Worm (Caenorhabditis elegans) whole organism, L2 larva: ENCODE results near the gene mvb-12.

Experiments used
- ZK546.5 ChIP-seq: sonication (generic microtip); optimal IDR thresholded peaks from 2 replicates; lab custom pipeline; 2017; ENCODE audit warnings: missing biosample characterization, missing genetic modification characterization
- ceh-82 ChIP-seq: fragments of 150-350 bp; optimal IDR thresholded peaks from 2 replicates; lab custom pipeline; 2014; ENCODE audit warnings: missing biosample characterization, missing genetic modification characterization
- egl-27 ChIP-seq: sonication (generic microtip); optimal IDR thresholded peaks from 3 replicates; lab custom pipeline; 2017; ENCODE audit warnings: missing biosample characterization, missing genetic modification reagents, missing genetic modification characterization
- fos-1 ChIP-seq: fragments of 150-350 bp; optimal IDR thresholded peaks from 2 replicates; lab custom pipeline; 2014; ENCODE audit warnings: missing biosample characterization, missing genetic modification characterization
- mdl-1 ChIP-seq, 2 experiments: fragments of 150-350 bp in 1 of 2; sonication (generic microtip) in 1 of 2; optimal IDR thresholded peaks; 2 replicates each; lab custom pipeline; 2017; ENCODE audit warnings: missing biosample characterization in 2 of 2, missing genetic modification characterization in 2 of 2
- nhr-12 ChIP-seq: fragments of 150-350 bp; optimal IDR thresholded peaks from 2 replicates; lab custom pipeline; 2014; ENCODE audit warnings: missing biosample characterization, missing genetic modification characterization
- nhr-237 ChIP-seq: fragments of 150-350 bp; optimal IDR thresholded peaks from 2 replicates; lab custom pipeline; 2014; ENCODE audit warnings: missing biosample characterization, missing genetic modification characterization
- nhr-25 ChIP-seq: fragments of 150-350 bp; sonication (generic microtip); optimal IDR thresholded peaks from 3 replicates; lab custom pipeline; 2014; ENCODE audit warnings: missing biosample characterization, missing genetic modification characterization
- unc-62 ChIP-seq: fragments of 150-350 bp; optimal IDR thresholded peaks from 2 replicates; lab custom pipeline; 2014; ENCODE audit warnings: missing biosample characterization, missing genetic modification reagents, missing genetic modification characterization
- ztf-4 ChIP-seq: fragments of 150-350 bp; optimal IDR thresholded peaks from 2 replicates; lab custom pipeline; 2014; ENCODE audit warnings: missing biosample characterization, missing genetic modification characterization

DNA sequence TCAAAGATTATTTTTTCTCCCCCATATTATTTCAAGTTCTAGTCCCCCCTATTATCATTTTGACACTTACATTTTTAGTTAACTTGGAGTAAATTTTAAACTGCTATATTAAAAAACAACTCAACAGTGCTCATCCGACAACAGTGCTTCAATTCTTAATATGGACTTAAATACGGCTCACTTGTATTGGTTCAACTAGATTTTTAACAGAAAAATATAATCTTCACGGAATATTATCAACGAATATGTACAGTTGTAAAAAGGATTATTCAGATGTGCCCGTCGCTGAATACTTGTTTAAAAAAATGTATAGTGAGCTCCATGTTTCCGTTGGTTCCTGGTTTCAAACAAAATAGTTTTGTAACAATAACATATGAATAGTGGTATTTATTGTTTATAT is 30.0 kb upstream of the mvb-12 start:
- TF ChIP-seq fos-1 (tag; lab: Kevin White, UChicago) (no peak), nhr-237 (tag; lab: Kevin White, UChicago) (no peak), ztf-4 (tag; lab: Kevin White, UChicago) (no peak), nhr-25 (no peak), ZK546.5 (tag; lab: Kevin White, UChicago) (no peak), mdl-1 (tag; optimal IDR thresholded peaks at IDR 0.05; lab: Kevin White, UChicago) (no peak), egl-27 (tag; lab: Kevin White, UChicago) (no peak), nhr-12 (no peak), ceh-82 (tag; lab: Kevin White, UChicago) (no peak), unc-62 (GFP tag; lab: Kevin White, UChicago) (no peak)
